Worm (Caenorhabditis elegans): ENCODE results near the gene srh-8.

DNA sequence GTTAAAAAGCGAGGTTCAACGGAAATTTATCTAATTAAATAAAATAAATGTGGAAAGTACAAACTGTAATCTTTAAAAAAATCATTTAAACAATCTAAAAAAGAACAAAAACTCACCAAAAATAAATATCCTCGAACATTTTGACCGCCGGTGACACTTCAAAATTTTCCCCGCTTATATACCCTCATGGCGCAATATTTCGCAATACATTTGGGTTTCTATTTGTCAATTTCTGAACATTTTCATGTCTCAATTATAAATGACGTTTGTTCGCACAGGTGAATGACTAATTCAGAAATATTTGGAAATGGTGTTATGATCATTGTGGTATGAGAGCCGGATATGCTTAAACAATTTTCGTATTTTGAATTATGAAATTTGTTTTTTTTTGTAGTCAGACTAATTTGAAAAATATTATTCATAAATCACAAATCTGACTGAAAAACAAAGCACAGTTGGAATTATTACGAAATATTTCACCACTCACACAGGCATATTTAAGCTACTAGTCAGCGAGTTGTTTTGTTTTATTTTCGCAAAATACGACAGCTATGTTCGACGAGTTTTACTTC is 36.6 kb downstream of the srh-8 start, which contains the start of the genes C49G7.10 and irg-2:
- TF ChIP-seq ceh-36 (tag; optimal IDR thresholded peaks at IDR 0.05) (no peak), F13C5.2 (tag; optimal IDR thresholded peaks at IDR 0.05) (no peak), ama-1 (optimal IDR thresholded peaks at IDR 0.05) (no peak), flt-1 (GFP tag; IDR thresholded peaks at IDR 0.05) (no peak), B0310.2 (tag; optimal IDR thresholded peaks at IDR 0.05) (no peak), tbx-37 (GFP tag; conservative IDR thresholded peaks at IDR 0.05) (no peak), aly-1 (tag; optimal IDR thresholded peaks at IDR 0.05) (no peak), pes-1 (GFP tag; IDR thresholded peaks at IDR 0.05) (no peak), tbx-11 (GFP tag; IDR thresholded peaks at IDR 0.05) (no peak), tra-4 (tag; optimal IDR thresholded peaks at IDR 0.05) (no peak), ets-7 (tag; optimal IDR thresholded peaks at IDR 0.05) (no peak), hnd-1 (tag; optimal IDR thresholded peaks at IDR 0.05) (no peak), scrt-1 (GFP tag; IDR thresholded peaks at IDR 0.05) (no peak)

Measured in whole organism, early embryonic.